Fruit fly (Drosophila melanogaster) whole organism, prepupa: ENCODE data around the gene CG33093.

ENCODE experiments used
- CG6163 ChIP-seq: fragments of 200-800 bp; sonication (Bioruptor generic); IDR thresholded peaks from 3 replicates; pipeline ENCODE4 v1.3.6; 2022; ENCODE audit warnings: missing biosample characterization, missing genetic modification characterization
- lz ChIP-seq: fragments of 200-800 bp; sonication (Bioruptor generic); optimal IDR thresholded peaks from 3 replicates; lab custom pipeline; 2016; ENCODE audit warnings: missing biosample characterization, missing genetic modification characterization

DNA sequence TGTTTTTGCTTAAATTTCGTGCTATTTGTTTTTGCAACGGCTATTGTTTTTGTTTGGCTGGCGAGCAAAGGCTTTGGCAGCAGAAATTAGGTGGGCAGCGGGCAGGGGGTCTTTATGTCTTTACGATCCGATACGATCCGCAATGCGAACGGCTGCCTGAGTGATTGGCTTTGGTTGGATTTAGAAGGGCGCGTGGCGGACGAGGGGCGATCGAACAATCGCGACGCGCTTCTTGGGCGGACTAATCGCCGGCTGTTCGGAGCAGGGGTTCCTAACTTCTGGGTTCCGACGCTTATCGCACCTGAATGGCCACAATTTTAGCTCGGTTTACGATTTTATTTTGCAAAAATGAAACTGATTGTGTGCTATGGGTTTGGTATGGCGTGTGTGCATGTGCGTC lies 4.5 kb downstream of the CG33093 start:
- no peak for TF ChIP-seq CG6163 (GFP tag; lab: Robert Waterston, UW)
- no peak for TF ChIP-seq lz
